Worm (Caenorhabditis elegans): ENCODE measurements around the gene C25E10.11.
A peak's percentile ranks its signal among the peaks of the same experiment; 100 is the strongest.

- no peak for TF ChIP-seq zfh-2 (GFP tag; conservative IDR thresholded peaks at IDR 0.05)
- TF ChIP-seq B0019.2 (GFP tag; conservative IDR thresholded peaks at IDR 0.05), result no peak
- no peak for TF ChIP-seq nfya-1 (tag; optimal IDR thresholded peaks at IDR 0.05; ENCODE audit: borderline replicate concordance, insufficient read depth)
- TF ChIP-seq madf-3 (GFP tag; IDR thresholded peaks at IDR 0.05), result no peak
- peak; percentile 27; the same call in 1 of the 2 replicates for TF ChIP-seq B0336.3 (GFP tag; IDR thresholded peaks at IDR 0.05)
- peak; percentile 38 for TF ChIP-seq ama-1 (optimal IDR thresholded peaks at IDR 0.05)
- TF ChIP-seq ama-1 (GFP tag; optimal IDR thresholded peaks at IDR 0.05), result no peak
- TF ChIP-seq sptf-2 (GFP tag; optimal IDR thresholded peaks at IDR 0.05), result no peak
- no peak for TF ChIP-seq aptf-2 (GFP tag; conservative IDR thresholded peaks at IDR 0.05)
- no peak for TF ChIP-seq F55B11.4 (tag; optimal IDR thresholded peaks at IDR 0.05; ENCODE audit: borderline replicate concordance, insufficient read depth)
- TF ChIP-seq nfya-2 (GFP tag; IDR thresholded peaks at IDR 0.05), result no peak
- TF ChIP-seq F10E7.11 (tag; optimal IDR thresholded peaks at IDR 0.05), result no peak
- no peak for TF ChIP-seq D2030.7 (GFP tag; IDR thresholded peaks at IDR 0.05)
- TF ChIP-seq F57A8.1 (GFP tag; optimal IDR thresholded peaks at IDR 0.05), result no peak
These were observed 38.7 kb upstream of the C25E10.11 start for ce11 chrV:9097213-9097612.
